Fruit fly (Drosophila melanogaster) whole organism, pupa: Measurements from ENCODE around the gene CG7320.
A peak's percentile ranks its signal among the peaks of the same experiment; 100 is the strongest.

Experiments
- CG10348 ChIP-seq: fragments of 200-800 bp; sonication (Bioruptor generic); IDR thresholded peaks from 2 replicates; pipeline ENCODE4 v1.3.6; 2022; ENCODE audit warnings: missing biosample characterization, missing genetic modification characterization
- CG12605 ChIP-seq: fragments of 200-800 bp; sonication (Bioruptor generic); IDR thresholded peaks from 2 replicates; pipeline ENCODE4 v1.3.6; 2022; ENCODE audit warnings: missing biosample characterization, missing genetic modification characterization
- CG13204 ChIP-seq: fragments of 200-800 bp; sonication (Bioruptor generic); optimal IDR thresholded peaks from 2 replicates; lab custom pipeline; 2018; ENCODE audit warnings: missing biosample characterization, mild to moderate bottlenecking, missing genetic modification characterization, moderate library complexity
- CG14655 ChIP-seq: fragments of 200-800 bp; sonication (Bioruptor generic); optimal IDR thresholded peaks from 3 replicates; lab custom pipeline; 2017; ENCODE audit warnings: mild to moderate bottlenecking, missing biosample characterization, missing genetic modification reagents, missing genetic modification characterization
- CG15710 ChIP-seq: fragments of 200-800 bp; sonication (Bioruptor generic); optimal IDR thresholded peaks from 2 replicates; lab custom pipeline; 2018; ENCODE audit warnings: missing biosample characterization, mild to moderate bottlenecking, missing genetic modification characterization, moderate library complexity
- CG17806 ChIP-seq: fragments of 200-800 bp; sonication (Bioruptor generic); optimal IDR thresholded peaks from 2 replicates; lab custom pipeline; 2018; ENCODE audit warnings: missing biosample characterization, mild to moderate bottlenecking, missing genetic modification characterization, moderate library complexity
- CG32121 ChIP-seq: fragments of 200-800 bp; sonication (Bioruptor generic); IDR thresholded peaks from 2 replicates; pipeline ENCODE4 v1.3.6; 2022; ENCODE audit warnings: missing biosample characterization, missing genetic modification characterization
- CG34367 ChIP-seq: fragments of 200-800 bp; sonication (Bioruptor generic); optimal IDR thresholded peaks from 2 replicates; lab custom pipeline; 2018; ENCODE audit warnings: missing biosample characterization, mild to moderate bottlenecking, missing genetic modification characterization
- CG4496 ChIP-seq: fragments of 200-800 bp; sonication (Bioruptor generic); IDR thresholded peaks from 3 replicates; pipeline ENCODE4 v1.3.6; 2022; ENCODE audit warnings: missing biosample characterization, missing genetic modification characterization
- CG8159 ChIP-seq: fragments of 200-800 bp; sonication (Bioruptor generic); optimal IDR thresholded peaks from 3 replicates; lab custom pipeline; 2018; ENCODE audit warnings: missing biosample characterization, mild to moderate bottlenecking, missing genetic modification characterization, moderate library complexity
- CG8301 ChIP-seq: fragments of 200-800 bp; sonication (Bioruptor generic); optimal IDR thresholded peaks from 2 replicates; lab custom pipeline; 2018; ENCODE audit warnings: missing biosample characterization, mild to moderate bottlenecking, missing genetic modification characterization
- CG9948 ChIP-seq: fragments of 200-800 bp; sonication (Bioruptor generic); optimal IDR thresholded peaks from 2 replicates; lab custom pipeline; 2018; ENCODE audit warnings: missing biosample characterization, mild to moderate bottlenecking, missing genetic modification characterization, moderate library complexity
- D1 ChIP-seq: fragments of 200-800 bp; sonication (Bioruptor generic); optimal IDR thresholded peaks from 2 replicates; lab custom pipeline; 2018; ENCODE audit warnings: missing biosample characterization, mild to moderate bottlenecking, missing genetic modification characterization, moderate library complexity
- EcR ChIP-seq: fragments of 200-800 bp; sonication (Bioruptor generic); optimal IDR thresholded peaks from 3 replicates; lab custom pipeline; 2019; ENCODE audit warnings: missing biosample characterization, missing genetic modification characterization, mild to moderate bottlenecking, moderate library complexity, missing genetic modification reagents
- Ets98B ChIP-seq: fragments of 200-800 bp; sonication (Bioruptor generic); IDR thresholded peaks from 2 replicates; pipeline ENCODE4 v1.3.6; 2022; ENCODE audit warnings: missing biosample characterization, missing genetic modification characterization
- Pif1A ChIP-seq: fragments of 200-800 bp; sonication (Bioruptor generic); optimal IDR thresholded peaks from 3 replicates; lab custom pipeline; 2016; ENCODE audit warnings: missing biosample characterization, missing genetic modification characterization
- Pif1B ChIP-seq: fragments of 200-800 bp; sonication (Bioruptor generic); optimal IDR thresholded peaks from 3 replicates; lab custom pipeline; 2016; ENCODE audit warnings: missing biosample characterization, missing genetic modification characterization
- Snoo ChIP-seq: fragments of 200-800 bp; sonication (Bioruptor generic); optimal IDR thresholded peaks from 3 replicates; lab custom pipeline; 2017; ENCODE audit warnings: missing biosample characterization, mild to moderate bottlenecking, missing genetic modification characterization, inconsistent platforms
- fd96Ca ChIP-seq: fragments of 200-800 bp; sonication (Bioruptor generic); IDR thresholded peaks from 3 replicates; pipeline ENCODE4 v1.3.6; 2022; ENCODE audit warnings: missing biosample characterization, missing genetic modification characterization
- gl ChIP-seq: fragments of 200-800 bp; sonication (Bioruptor generic); optimal IDR thresholded peaks from 2 replicates; lab custom pipeline; 2018; ENCODE audit warnings: missing biosample characterization, mild to moderate bottlenecking, missing genetic modification characterization
- rn ChIP-seq: fragments of 200-800 bp; sonication (Bioruptor generic); IDR thresholded peaks from 2 replicates; pipeline ENCODE4 v1.3.6; 2022; ENCODE audit warnings: missing biosample characterization, missing genetic modification characterization

Gene CG7320

dm6 chr3L:18245709-18246080 lies 44.4 kb downstream of the CG7320 start:
- TF ChIP-seq CG9948 (peak; percentile 76), CG8159 (peak; percentile 62), CG12605 (GFP tag; lab: Robert Waterston, UW) (no peak; the same call in 1 of the 2 replicates), CG34367 (tag; lab: Kevin White, UChicago) (peak; percentile 20), CG13204 (peak; percentile 0), gl (tag; lab: Kevin White, UChicago) (no peak), EcR (no peak), CG15710 (peak; percentile 57), Ets98B (GFP tag; lab: Robert Waterston, UW) (no peak), CG8301 (tag; lab: Kevin White, UChicago) (peak; percentile 55), CG14655 (GFP tag; lab: Kevin White, UChicago) (peak; percentile 83), CG17806 (tag; lab: Kevin White, UChicago) (peak; percentile 36), Pif1B (GFP tag; lab: Kevin White, UChicago) (no peak)

- TF ChIP-seq CG15710 (no peak), CG4496 (GFP tag; lab: Robert Waterston, UW) (no peak; the same call in 1 of the 3 replicates), CG32121 (no peak), Ets98B (GFP tag; lab: Robert Waterston, UW) (peak; percentile 2; the same call in 1 of the 2 replicates), Pif1A (GFP tag; lab: Kevin White, UChicago) (no peak), EcR (no peak), CG8301 (tag; lab: Kevin White, UChicago) (peak; percentile 52), CG12605 (GFP tag; lab: Robert Waterston, UW) (peak; percentile 7; the same call in 1 of the 2 replicates), CG17806 (tag; lab: Kevin White, UChicago) (no peak), CG14655 (GFP tag; lab: Kevin White, UChicago) (peak; percentile 70), Pif1B (GFP tag; lab: Kevin White, UChicago) (no peak)
Measured at dm6 chr3L:18248110-18248791, 47.0 kb downstream of the CG7320 start.

- peak; percentile 65; the same call in 2 of the 3 replicates for TF ChIP-seq fd96Ca
- peak; percentile 72 for TF ChIP-seq Ets98B (GFP tag; lab: Robert Waterston, UW)
- TF ChIP-seq CG10348 (GFP tag; lab: Robert Waterston, UW), result no peak
- TF ChIP-seq CG17806 (tag; lab: Kevin White, UChicago), result peak; percentile 42
- TF ChIP-seq CG12605 (GFP tag; lab: Robert Waterston, UW), result 0 out of 2 replicates have a peak, but pooled peaks have one; percentile 24
- peak; percentile 23 for TF ChIP-seq CG8159
- peak; percentile 45 for TF ChIP-seq CG8301 (tag; lab: Kevin White, UChicago)
- TF ChIP-seq CG32121, result peak; percentile 82
- TF ChIP-seq D1 (tag; lab: Kevin White, UChicago), result no peak
- peak; percentile 2 for TF ChIP-seq Pif1A (GFP tag; lab: Kevin White, UChicago)
- TF ChIP-seq CG34367 (tag; lab: Kevin White, UChicago), result peak; percentile 23
- no peak for TF ChIP-seq gl (tag; lab: Kevin White, UChicago)
- TF ChIP-seq CG9948, result peak; percentile 27
- TF ChIP-seq CG4496 (GFP tag; lab: Robert Waterston, UW), result no peak; the same call in none of the 3 replicates
- peak; percentile 3 for TF ChIP-seq Pif1B (GFP tag; lab: Kevin White, UChicago)
- TF ChIP-seq CG14655 (GFP tag; lab: Kevin White, UChicago), result peak; percentile 77
- TF ChIP-seq CG15710, result peak; percentile 0
- TF ChIP-seq, all 21 proteins: peak for 13
Measured at dm6 chr3L:18248815-18249214, 47.5 kb downstream of the CG7320 start.

- no peak for TF ChIP-seq CG13204
- no peak for TF ChIP-seq rn
- peak; percentile 5 for TF ChIP-seq CG9948
- peak; percentile 22 for TF ChIP-seq CG17806 (tag; lab: Kevin White, UChicago)
- TF ChIP-seq Snoo (tag; lab: Kevin White, UChicago), result no peak
- TF ChIP-seq gl (tag; lab: Kevin White, UChicago), result no peak
- no peak for TF ChIP-seq CG8159
- TF ChIP-seq Pif1A (GFP tag; lab: Kevin White, UChicago), result no peak
- TF ChIP-seq fd96Ca, result peak; percentile 48; the same call in 1 of the 3 replicates
- peak; percentile 52; the same call in 2 of the 3 replicates for TF ChIP-seq CG4496 (GFP tag; lab: Robert Waterston, UW)
- peak; percentile 33; the same call in 1 of the 2 replicates for TF ChIP-seq Ets98B (GFP tag; lab: Robert Waterston, UW)
- TF ChIP-seq CG32121, result no peak
- peak; percentile 57 for TF ChIP-seq CG14655 (GFP tag; lab: Kevin White, UChicago)
- peak; percentile 51 for TF ChIP-seq CG8301 (tag; lab: Kevin White, UChicago)
Measured at dm6 chr3L:18250652-18251051, 49.4 kb downstream of the CG7320 start.

dm6 chr3L:18251788-18252187 lies 50.5 kb downstream of the CG7320 start, which contains the start of gene CheA75a:
Gene CheA75a, plus strand, starts transcription at chr3L:18252088.
- TF ChIP-seq CG8159 (no peak), Pif1A (GFP tag; lab: Kevin White, UChicago) (no peak), CG13204 (no peak), CG34367 (tag; lab: Kevin White, UChicago) (no peak), Pif1B (GFP tag; lab: Kevin White, UChicago) (no peak), rn (no peak), CG14655 (GFP tag; lab: Kevin White, UChicago) (no peak), CG9948 (no peak), CG32121 (no peak), CG4496 (GFP tag; lab: Robert Waterston, UW) (no peak), CG8301 (tag; lab: Kevin White, UChicago) (no peak), CG12605 (GFP tag; lab: Robert Waterston, UW) (no peak), gl (tag; lab: Kevin White, UChicago) (no peak), fd96Ca (no peak), D1 (tag; lab: Kevin White, UChicago) (no peak), Snoo (tag; lab: Kevin White, UChicago) (no peak)
